Fruit fly (Drosophila melanogaster) whole organism, pupa: ENCODE measurements around the gene Aptx.

Experiments used
- CG10348 ChIP-seq: fragments of 200-800 bp; sonication (Bioruptor generic); IDR thresholded peaks from 2 replicates; pipeline ENCODE4 v1.3.6; 2022; ENCODE audit warnings: missing biosample characterization, missing genetic modification characterization
- CG12605 ChIP-seq: fragments of 200-800 bp; sonication (Bioruptor generic); IDR thresholded peaks from 2 replicates; pipeline ENCODE4 v1.3.6; 2022; ENCODE audit warnings: missing biosample characterization, missing genetic modification characterization
- CG13204 ChIP-seq: fragments of 200-800 bp; sonication (Bioruptor generic); optimal IDR thresholded peaks from 2 replicates; lab custom pipeline; 2018; ENCODE audit warnings: missing biosample characterization, mild to moderate bottlenecking, missing genetic modification characterization, moderate library complexity
- CG15710 ChIP-seq: fragments of 200-800 bp; sonication (Bioruptor generic); optimal IDR thresholded peaks from 2 replicates; lab custom pipeline; 2018; ENCODE audit warnings: missing biosample characterization, mild to moderate bottlenecking, missing genetic modification characterization, moderate library complexity
- CG17806 ChIP-seq: fragments of 200-800 bp; sonication (Bioruptor generic); optimal IDR thresholded peaks from 2 replicates; lab custom pipeline; 2018; ENCODE audit warnings: missing biosample characterization, mild to moderate bottlenecking, missing genetic modification characterization, moderate library complexity
- CG34367 ChIP-seq: fragments of 200-800 bp; sonication (Bioruptor generic); optimal IDR thresholded peaks from 2 replicates; lab custom pipeline; 2018; ENCODE audit warnings: missing biosample characterization, mild to moderate bottlenecking, missing genetic modification characterization
- CG4496 ChIP-seq: fragments of 200-800 bp; sonication (Bioruptor generic); IDR thresholded peaks from 3 replicates; pipeline ENCODE4 v1.3.6; 2022; ENCODE audit warnings: missing biosample characterization, missing genetic modification characterization
- CG8159 ChIP-seq: fragments of 200-800 bp; sonication (Bioruptor generic); optimal IDR thresholded peaks from 3 replicates; lab custom pipeline; 2018; ENCODE audit warnings: missing biosample characterization, mild to moderate bottlenecking, missing genetic modification characterization, moderate library complexity
- CG8301 ChIP-seq: fragments of 200-800 bp; sonication (Bioruptor generic); optimal IDR thresholded peaks from 2 replicates; lab custom pipeline; 2018; ENCODE audit warnings: missing biosample characterization, mild to moderate bottlenecking, missing genetic modification characterization
- CG9948 ChIP-seq: fragments of 200-800 bp; sonication (Bioruptor generic); optimal IDR thresholded peaks from 2 replicates; lab custom pipeline; 2018; ENCODE audit warnings: missing biosample characterization, mild to moderate bottlenecking, missing genetic modification characterization, moderate library complexity
- D1 ChIP-seq: fragments of 200-800 bp; sonication (Bioruptor generic); optimal IDR thresholded peaks from 2 replicates; lab custom pipeline; 2018; ENCODE audit warnings: missing biosample characterization, mild to moderate bottlenecking, missing genetic modification characterization, moderate library complexity
- EcR ChIP-seq: fragments of 200-800 bp; sonication (Bioruptor generic); optimal IDR thresholded peaks from 3 replicates; lab custom pipeline; 2019; ENCODE audit warnings: missing biosample characterization, missing genetic modification characterization, mild to moderate bottlenecking, moderate library complexity, missing genetic modification reagents
- Pif1A ChIP-seq: fragments of 200-800 bp; sonication (Bioruptor generic); optimal IDR thresholded peaks from 3 replicates; lab custom pipeline; 2016; ENCODE audit warnings: missing biosample characterization, missing genetic modification characterization
- Snoo ChIP-seq: fragments of 200-800 bp; sonication (Bioruptor generic); optimal IDR thresholded peaks from 3 replicates; lab custom pipeline; 2017; ENCODE audit warnings: missing biosample characterization, mild to moderate bottlenecking, missing genetic modification characterization, inconsistent platforms
- fd96Ca ChIP-seq: fragments of 200-800 bp; sonication (Bioruptor generic); IDR thresholded peaks from 3 replicates; pipeline ENCODE4 v1.3.6; 2022; ENCODE audit warnings: missing biosample characterization, missing genetic modification characterization
- gl ChIP-seq: fragments of 200-800 bp; sonication (Bioruptor generic); optimal IDR thresholded peaks from 2 replicates; lab custom pipeline; 2018; ENCODE audit warnings: missing biosample characterization, mild to moderate bottlenecking, missing genetic modification characterization
- rn ChIP-seq: fragments of 200-800 bp; sonication (Bioruptor generic); IDR thresholded peaks from 2 replicates; pipeline ENCODE4 v1.3.6; 2022; ENCODE audit warnings: missing biosample characterization, missing genetic modification characterization

Aptx gene

DNA sequence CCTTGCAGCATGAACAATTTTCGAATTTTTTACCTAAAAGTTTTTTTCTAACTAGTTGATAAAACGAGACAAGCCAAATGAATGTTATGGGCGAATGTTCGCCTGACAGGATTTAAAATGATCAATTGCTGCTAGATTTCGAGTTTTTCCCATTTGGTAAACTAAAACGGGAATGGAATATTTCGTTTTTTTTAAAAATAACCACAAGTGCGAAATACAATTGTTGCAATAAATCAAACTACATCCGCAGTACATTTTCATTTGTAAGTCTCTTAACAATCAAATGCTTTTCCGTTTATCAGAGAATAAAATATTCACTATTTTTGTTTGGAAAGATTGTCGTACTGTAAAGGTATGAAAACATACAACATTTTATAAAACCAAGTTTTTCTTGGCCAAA lies 21.8 kb downstream of the Aptx start, which contains the start of gene CG3517:
Gene CG3517, minus strand, starts transcription at position 101 of the 400 bp plus-strand sequence.
- no peak for TF ChIP-seq CG8159 (tag; lab: Kevin White, UChicago)
- TF ChIP-seq CG34367 (tag; lab: Kevin White, UChicago) = no peak
- TF ChIP-seq CG15710 = no peak
- no peak for TF ChIP-seq CG8301 (tag; lab: Kevin White, UChicago)
- TF ChIP-seq Pif1A = no peak
- no peak for TF ChIP-seq CG13204 (GFP tag; lab: Kevin White, UChicago)
- TF ChIP-seq EcR (GFP tag; lab: Kevin White, UChicago) = no peak
- no peak for TF ChIP-seq D1 (tag; lab: Kevin White, UChicago)
- no peak for TF ChIP-seq rn (GFP tag; lab: Robert Waterston, UW)
- no peak for TF ChIP-seq CG9948 (tag; lab: Kevin White, UChicago)
- no peak for TF ChIP-seq CG4496 (GFP tag; lab: Robert Waterston, UW)
- no peak for TF ChIP-seq CG17806 (tag; lab: Kevin White, UChicago)
- TF ChIP-seq gl (tag; lab: Kevin White, UChicago) = no peak
- TF ChIP-seq Snoo = no peak
- no peak for TF ChIP-seq fd96Ca (GFP tag; lab: Robert Waterston, UW)
- TF ChIP-seq CG10348 (GFP tag; lab: Robert Waterston, UW) = no peak
- no peak for TF ChIP-seq CG12605 (GFP tag; lab: Robert Waterston, UW)
